ENCODE assay signal across 1 fruit fly cellular context in the genomic region with DNA sequence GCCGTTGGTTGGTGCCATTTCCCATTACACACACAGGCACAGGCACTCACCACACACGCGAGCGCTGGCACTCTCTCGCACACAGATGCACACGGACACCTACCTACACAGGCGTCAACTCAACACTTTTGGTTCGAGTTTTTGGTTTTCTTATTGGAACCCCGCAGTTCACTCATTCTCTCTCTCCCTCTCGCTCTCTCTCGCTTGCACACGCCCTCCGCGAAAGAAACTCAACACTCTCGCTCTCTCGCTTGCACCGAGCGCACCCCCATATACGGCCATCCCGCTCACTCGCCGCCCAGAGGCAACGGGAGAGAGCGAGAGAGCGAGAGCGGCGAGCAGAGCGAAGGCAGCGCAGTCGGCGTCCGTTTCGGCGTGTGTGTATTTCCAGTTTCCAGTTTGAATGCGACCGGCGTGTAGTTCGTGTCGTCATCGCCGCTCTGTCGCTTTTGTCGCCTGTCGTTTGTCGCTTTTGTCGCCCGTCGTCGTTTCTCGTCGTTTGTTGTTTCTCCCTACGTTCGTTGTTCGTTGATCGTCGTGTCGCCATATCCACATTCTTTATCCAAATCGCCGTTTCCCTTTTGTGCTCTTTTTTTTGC.
A peak's percentile ranks its signal among the peaks of the same experiment; 100 is the strongest.
TF ChIP-seq lines count a peak whose summit lies in the region.

No protein-coding gene starts in this region.

TF ChIP-seq in whole organism, embryonic, 481 proteins besides CTCF, POLR2A, EP300 and RAD21 (continued from another document and continues in another):
- TF ChIP-seq ac (GFP tag; optimal IDR thresholded peaks at IDR 0.05; lab: Kevin White, UChicago) (no peak), CG2199 (GFP tag; IDR thresholded peaks at IDR 0.05; lab: Robert Waterston, UW) (0 out of 3 replicates have a peak, but pooled peaks have one; percentile 8), H2.0 (GFP tag; IDR thresholded peaks at IDR 0.05; lab: Robert Waterston, UW) (no peak), Trl (optimal IDR thresholded peaks at IDR 0.05; lab: Kevin White, UChicago) (peak; percentile 75 to 80), Trl (GFP tag; optimal IDR thresholded peaks at IDR 0.05; lab: Kevin White, UChicago) (peak; percentile 52), HmgD (GFP tag; optimal IDR thresholded peaks at IDR 0.05; lab: Kevin White, UChicago) (peak; percentile 84), CG11560 (tag; IDR thresholded peaks at IDR 0.05; lab: Robert Waterston, UW) (no peak), cg (GFP tag; optimal IDR thresholded peaks at IDR 0.05; lab: Kevin White, UChicago) (peak; percentile 99), Atf-2 (GFP tag; optimal IDR thresholded peaks at IDR 0.05; lab: Kevin White, UChicago) (peak; percentile 3), gcm2 (GFP tag; optimal IDR thresholded peaks at IDR 0.05; lab: Kevin White, UChicago) (no peak), eyg (GFP tag; optimal IDR thresholded peaks at IDR 0.05; lab: Kevin White, UChicago) (peak; percentile 16), dm (GFP tag; optimal IDR thresholded peaks at IDR 0.05; lab: Kevin White, UChicago) (peak; percentile 21), Dfd (GFP tag; optimal IDR thresholded peaks at IDR 0.05; lab: Kevin White, UChicago) (no peak), NC2β (GFP tag; optimal IDR thresholded peaks at IDR 0.05; lab: Kevin White, UChicago) (no peak), CG3281 (GFP tag; optimal IDR thresholded peaks at IDR 0.05; lab: Kevin White, UChicago) (no peak), tx (GFP tag; optimal IDR thresholded peaks at IDR 0.05; lab: Kevin White, UChicago) (no peak), Opbp (GFP tag; IDR thresholded peaks at IDR 0.05; lab: Robert Waterston, UW; ENCODE audit: partially characterized antibody) (peak; percentile 36; the same call in 1 of the 3 replicates), Bgb (GFP tag; IDR thresholded peaks at IDR 0.05; lab: Robert Waterston, UW; ENCODE audit: partially characterized antibody) (peak; percentile 55; the same call in 1 of the 2 replicates), CG13287 (GFP tag; IDR thresholded peaks at IDR 0.05; lab: Robert Waterston, UW; ENCODE audit: partially characterized antibody) (peak; percentile 35), Hr39 (optimal IDR thresholded peaks at IDR 0.05; lab: Kevin White, UChicago) (no peak), lola (GFP tag; optimal IDR thresholded peaks at IDR 0.05; lab: Kevin White, UChicago) (peak in 1 of 3 experiments; percentile 39), CG12744 (GFP tag; optimal IDR thresholded peaks at IDR 0.05; lab: Kevin White, UChicago) (no peak), Dad (GFP tag; optimal IDR thresholded peaks at IDR 0.05; lab: Kevin White, UChicago) (peak; percentile 6), Stat92E (GFP tag; optimal IDR thresholded peaks at IDR 0.05; lab: Kevin White, UChicago) (peak in 1 of 3 experiments; percentile 36), exex (tag; optimal IDR thresholded peaks at IDR 0.05; lab: Kevin White, UChicago) (no peak), sr (GFP tag; IDR thresholded peaks at IDR 0.05; lab: Robert Waterston, UW) (peak; percentile 59; the same call in 1 of the 3 replicates), klu (GFP tag; IDR thresholded peaks at IDR 0.05; lab: Robert Waterston, UW) (0 out of 2 replicates have a peak, but pooled peaks have one; percentile 35), Hr78 (GFP tag; optimal IDR thresholded peaks at IDR 0.05; lab: Kevin White, UChicago) (no peak), Sox102F (GFP tag; optimal IDR thresholded peaks at IDR 0.05; lab: Kevin White, UChicago) (no peak), CG3838 (GFP tag; optimal IDR thresholded peaks at IDR 0.05; lab: Kevin White, UChicago) (peak; percentile 17), CG9797 (GFP tag; optimal IDR thresholded peaks at IDR 0.05; lab: Kevin White, UChicago) (no peak), gce (GFP tag; IDR thresholded peaks at IDR 0.05; lab: Robert Waterston, UW) (no peak; the same call in 2 of the 3 replicates), Max (GFP tag; optimal IDR thresholded peaks at IDR 0.05; lab: Kevin White, UChicago) (no peak), CG6813 (GFP tag; optimal IDR thresholded peaks at IDR 0.05; lab: Kevin White, UChicago) (no peak), CG1024 (GFP tag; IDR thresholded peaks at IDR 0.05; lab: Robert Waterston, UW) (no peak), z (GFP tag; IDR thresholded peaks at IDR 0.05; lab: Robert Waterston, UW) (peak; percentile 98), CG8388 (GFP tag; optimal IDR thresholded peaks at IDR 0.05; lab: Kevin White, UChicago) (no peak), nom (GFP tag; optimal IDR thresholded peaks at IDR 0.05; lab: Kevin White, UChicago) (peak; percentile 45), CoRest (tag; optimal IDR thresholded peaks at IDR 0.05; lab: Kevin White, UChicago) (peak; percentile 68), D19B (GFP tag; optimal IDR thresholded peaks at IDR 0.05; lab: Kevin White, UChicago) (no peak), ato (GFP tag; IDR thresholded peaks at IDR 0.05; lab: Robert Waterston, UW; ENCODE audit: partially characterized antibody) (0 out of 2 replicates have a peak, but pooled peaks have one; percentile 33), ab (GFP tag; optimal IDR thresholded peaks at IDR 0.05; lab: Kevin White, UChicago) (no peak), gsb-n (tag; optimal IDR thresholded peaks at IDR 0.05; lab: Kevin White, UChicago) (peak; percentile 17), CG15479 (GFP tag; optimal IDR thresholded peaks at IDR 0.05; lab: Kevin White, UChicago) (peak; percentile 10), CG9817 (tag; optimal IDR thresholded peaks at IDR 0.05; lab: Kevin White, UChicago) (no peak), tin (GFP tag; optimal IDR thresholded peaks at IDR 0.05; lab: Kevin White, UChicago) (no peak), Optix (GFP tag; IDR thresholded peaks at IDR 0.05; lab: Robert Waterston, UW) (no peak), CG6254 (GFP tag; optimal IDR thresholded peaks at IDR 0.05; lab: Kevin White, UChicago) (no peak), her (GFP tag; optimal IDR thresholded peaks at IDR 0.05; lab: Kevin White, UChicago) (peak; percentile 13), zfh1 (GFP tag; IDR thresholded peaks at IDR 0.05; lab: Robert Waterston, UW) (no peak), CG18619 (GFP tag; optimal IDR thresholded peaks at IDR 0.05; lab: Kevin White, UChicago) (no peak), crc (GFP tag; optimal IDR thresholded peaks at IDR 0.05; lab: Kevin White, UChicago) (no peak), crp (GFP tag; optimal IDR thresholded peaks at IDR 0.05; lab: Kevin White, UChicago) (no peak), sug (tag; optimal IDR thresholded peaks at IDR 0.05; lab: Kevin White, UChicago) (no peak), CG16779 (GFP tag; IDR thresholded peaks at IDR 0.05; lab: Robert Waterston, UW) (no peak), mirr (GFP tag; optimal IDR thresholded peaks at IDR 0.05; lab: Kevin White, UChicago) (no peak), Med (GFP tag; lab: Kevin White, UChicago) (no peak), CHES-1-like (GFP tag; optimal IDR thresholded peaks at IDR 0.05; lab: Kevin White, UChicago) (no peak), CG10979 (tag; optimal IDR thresholded peaks at IDR 0.05; lab: Kevin White, UChicago) (no peak), Nf-YC (tag; optimal IDR thresholded peaks at IDR 0.05; lab: Kevin White, UChicago) (peak; percentile 98), kni (GFP tag; optimal IDR thresholded peaks at IDR 0.05; lab: Kevin White, UChicago) (peak; percentile 39), CG6791 (GFP tag; IDR thresholded peaks at IDR 0.05; lab: Robert Waterston, UW; ENCODE audit: partially characterized antibody) (peak; percentile 58; the same call in 1 of the 3 replicates), Pdp1 (GFP tag; optimal IDR thresholded peaks at IDR 0.05; lab: Kevin White, UChicago) (no peak), gcm (GFP tag; optimal IDR thresholded peaks at IDR 0.05; lab: Kevin White, UChicago) (peak; percentile 45), usp (GFP tag; optimal IDR thresholded peaks at IDR 0.05; lab: Kevin White, UChicago) (no peak), CG14710 (tag; optimal IDR thresholded peaks at IDR 0.05; lab: Kevin White, UChicago) (no peak), Fer2 (tag; optimal IDR thresholded peaks at IDR 0.05; lab: Kevin White, UChicago) (no peak), Dbx (GFP tag; IDR thresholded peaks at IDR 0.05; lab: Robert Waterston, UW) (0 out of 3 replicates have a peak, but pooled peaks have one; percentile 9), Taf1 (GFP tag; IDR thresholded peaks at IDR 0.05; lab: Robert Waterston, UW) (no peak), Kr (GFP tag; optimal IDR thresholded peaks at IDR 0.05; lab: Kevin White, UChicago) (peak; percentile 3), CG7556 (GFP tag; optimal IDR thresholded peaks at IDR 0.05; lab: Kevin White, UChicago) (no peak), HLH4C (GFP tag; IDR thresholded peaks at IDR 0.05; lab: Robert Waterston, UW; ENCODE audit: partially characterized antibody) (0 out of 3 replicates have a peak, but pooled peaks have one; percentile 31), ATbp (GFP tag; optimal IDR thresholded peaks at IDR 0.05; lab: Kevin White, UChicago) (no peak), ash1 (GFP tag; optimal IDR thresholded peaks at IDR 0.05; lab: Kevin White, UChicago) (no peak), sqz (GFP tag; optimal IDR thresholded peaks at IDR 0.05; lab: Kevin White, UChicago) (peak; percentile 75), trh (GFP tag; optimal IDR thresholded peaks at IDR 0.05; lab: Kevin White, UChicago) (no peak), tll (GFP tag; optimal IDR thresholded peaks at IDR 0.05; lab: Kevin White, UChicago) (peak; percentile 39 to 55), wdn (GFP tag; IDR thresholded peaks at IDR 0.05; lab: Robert Waterston, UW) (0 out of 2 replicates have a peak, but pooled peaks have one; percentile 16), pfk (GFP tag; optimal IDR thresholded peaks at IDR 0.05; lab: Kevin White, UChicago) (no peak), pita (GFP tag; optimal IDR thresholded peaks at IDR 0.05; lab: Kevin White, UChicago) (no peak), dan (GFP tag; IDR thresholded peaks at IDR 0.05; lab: Robert Waterston, UW) (no peak), Nf-YB (GFP tag; optimal IDR thresholded peaks at IDR 0.05; lab: Kevin White, UChicago) (peak; percentile 98), oc (tag; optimal IDR thresholded peaks at IDR 0.05; lab: Kevin White, UChicago) (peak; percentile 35), insv (GFP tag; optimal IDR thresholded peaks at IDR 0.05; lab: Kevin White, UChicago) (peak; percentile 95 to 97), Gsc (GFP tag; IDR thresholded peaks at IDR 0.05; lab: Robert Waterston, UW) (no peak), p53 (GFP tag; optimal IDR thresholded peaks at IDR 0.05; lab: Kevin White, UChicago) (no peak), CG17186 (GFP tag; optimal IDR thresholded peaks at IDR 0.05; lab: Kevin White, UChicago) (no peak), ewg (GFP tag; optimal IDR thresholded peaks at IDR 0.05; lab: Kevin White, UChicago) (peak; percentile 60), CG13424 (tag; optimal IDR thresholded peaks at IDR 0.05; lab: Kevin White, UChicago) (no peak), nmo (GFP tag; optimal IDR thresholded peaks at IDR 0.05; lab: Kevin White, UChicago) (peak; percentile 44), pros (GFP tag; optimal IDR thresholded peaks at IDR 0.05; lab: Kevin White, UChicago) (peak; percentile 61), CG4617 (GFP tag; optimal IDR thresholded peaks at IDR 0.05; lab: Kevin White, UChicago; ENCODE audit: borderline replicate concordance) (no peak), CG11504 (tag; optimal IDR thresholded peaks at IDR 0.05; lab: Kevin White, UChicago) (no peak), scrt (GFP tag; optimal IDR thresholded peaks at IDR 0.05; lab: Kevin White, UChicago) (no peak), ERR (GFP tag; optimal IDR thresholded peaks at IDR 0.05; lab: Kevin White, UChicago) (peak; percentile 19), cas (GFP tag; IDR thresholded peaks at IDR 0.05; lab: Robert Waterston, UW) (no peak), NFAT (GFP tag; IDR thresholded peaks at IDR 0.05; lab: Robert Waterston, UW) (no peak), CG18476 (GFP tag; optimal IDR thresholded peaks at IDR 0.05; lab: Kevin White, UChicago) (no peak), NK7.1 (GFP tag; optimal IDR thresholded peaks at IDR 0.05; lab: Kevin White, UChicago) (no peak), dpn (GFP tag; optimal IDR thresholded peaks at IDR 0.05; lab: Kevin White, UChicago) (no peak), psq (GFP tag; optimal IDR thresholded peaks at IDR 0.05; lab: Kevin White, UChicago) (no peak), CG3847 (GFP tag; IDR thresholded peaks at IDR 0.05; lab: Robert Waterston, UW) (0 out of 2 replicates have a peak, but pooled peaks have one; percentile 16), corto (GFP tag; optimal IDR thresholded peaks at IDR 0.05; lab: Kevin White, UChicago) (no peak), dmrt11E (tag; optimal IDR thresholded peaks at IDR 0.05; lab: Kevin White, UChicago) (no peak), vvl (GFP tag; IDR thresholded peaks at IDR 0.05; lab: Robert Waterston, UW) (0 out of 2 replicates have a peak, but pooled peaks have one; percentile 45), zen (tag; optimal IDR thresholded peaks at IDR 0.05; lab: Kevin White, UChicago) (peak; percentile 2), CG17829 (tag; optimal IDR thresholded peaks at IDR 0.05; lab: Kevin White, UChicago) (peak; percentile 46), Rfx (GFP tag; IDR thresholded peaks at IDR 0.05; lab: Robert Waterston, UW) (no peak), sna (GFP tag; IDR thresholded peaks at IDR 0.05; lab: Robert Waterston, UW; ENCODE audit: partially characterized antibody) (no peak), pzg (GFP tag; optimal IDR thresholded peaks at IDR 0.05; lab: Kevin White, UChicago) (no peak), CG15696 (tag; optimal IDR thresholded peaks at IDR 0.05; lab: Kevin White, UChicago) (no peak), Xbp1 (GFP tag; optimal IDR thresholded peaks at IDR 0.05; lab: Kevin White, UChicago) (no peak), CG10274 (GFP tag; optimal IDR thresholded peaks at IDR 0.05; lab: Kevin White, UChicago) (no peak), HHEX (GFP tag; optimal IDR thresholded peaks at IDR 0.05; lab: Kevin White, UChicago) (no peak), CG11398 (GFP tag; optimal IDR thresholded peaks at IDR 0.05; lab: Kevin White, UChicago) (no peak), ase (GFP tag; IDR thresholded peaks at IDR 0.05; lab: Robert Waterston, UW) (no peak), amos (GFP tag; IDR thresholded peaks at IDR 0.05; lab: Robert Waterston, UW; ENCODE audit: partially characterized antibody) (peak; percentile 40; the same call in 1 of the 2 replicates), pho (GFP tag; optimal IDR thresholded peaks at IDR 0.05; lab: Kevin White, UChicago) (no peak), CG10366 (GFP tag; IDR thresholded peaks at IDR 0.05; lab: Robert Waterston, UW) (no peak), chinmo (GFP tag; IDR thresholded peaks at IDR 0.05; lab: Robert Waterston, UW; ENCODE audit: partially characterized antibody) (peak; percentile 78; the same call in 3 of the 4 replicates), abd-A (tag; optimal IDR thresholded peaks at IDR 0.05; lab: Kevin White, UChicago) (peak; percentile 73), ssp (GFP tag; IDR thresholded peaks at IDR 0.05; lab: Robert Waterston, UW) (no peak), chn (GFP tag; optimal IDR thresholded peaks at IDR 0.05; lab: Kevin White, UChicago) (peak; percentile 32), pb (GFP tag; optimal IDR thresholded peaks at IDR 0.05; lab: Kevin White, UChicago) (peak; percentile 9)
